Worm (Caenorhabditis elegans): ENCODE data around the gene F18C5.5.

Gene F18C5.5

ce11 chrII:6522622-6523254 lies 43.8 kb downstream of the F18C5.5 start:
- TF ChIP-seq pha-4 (GFP tag; IDR thresholded peaks at IDR 0.05), result no peak
- TF ChIP-seq pha-4 (tag; optimal IDR thresholded peaks at IDR 0.05), result no peak
- peak; percentile 29 for TF ChIP-seq nhr-28 (tag; optimal IDR thresholded peaks at IDR 0.05)
- no peak for TF ChIP-seq ztf-7 (tag; optimal IDR thresholded peaks at IDR 0.05)
- no peak for TF ChIP-seq Y5F2A.4 (GFP tag; optimal IDR thresholded peaks at IDR 0.05)
- TF ChIP-seq set-16 (GFP tag; IDR thresholded peaks at IDR 0.05), result no peak
- TF ChIP-seq dve-1 (tag; optimal IDR thresholded peaks at IDR 0.05; ENCODE audit: insufficient read depth), result peak; percentile 21
- TF ChIP-seq jun-1 (tag; optimal IDR thresholded peaks at IDR 0.05), result no peak
- no peak for TF ChIP-seq mep-1 (tag; optimal IDR thresholded peaks at IDR 0.05)
- no peak for TF ChIP-seq arid-1 (GFP tag; conservative IDR thresholded peaks at IDR 0.05)
- no peak for TF ChIP-seq daf-16 (GFP tag; optimal IDR thresholded peaks at IDR 0.05)
- TF ChIP-seq daf-16 (tag; optimal IDR thresholded peaks at IDR 0.05), result peak; percentile 32
- TF ChIP-seq nhr-6 (tag; optimal IDR thresholded peaks at IDR 0.05), result no peak
- no peak for TF ChIP-seq ces-1 (GFP tag; optimal IDR thresholded peaks at IDR 0.05)
- TF ChIP-seq mdl-1 (tag; optimal IDR thresholded peaks at IDR 0.05), result peak in 1 of 2 experiments; percentile 11
- TF ChIP-seq ceh-62 (tag; optimal IDR thresholded peaks at IDR 0.05), result no peak
- no peak for TF ChIP-seq dpl-1 (GFP tag; optimal IDR thresholded peaks at IDR 0.05)
- TF ChIP-seq mxl-2 (GFP tag; conservative IDR thresholded peaks at IDR 0.05), result no peak
- TF ChIP-seq sdz-12 (GFP tag; optimal IDR thresholded peaks at IDR 0.05), result no peak
- TF ChIP-seq F37D6.2 (tag; optimal IDR thresholded peaks at IDR 0.05), result no peak
- TF ChIP-seq skn-1 (tag; optimal IDR thresholded peaks at IDR 0.05), result no peak
- TF ChIP-seq mxl-3 (GFP tag; optimal IDR thresholded peaks at IDR 0.05), result peak; percentile 3
- TF ChIP-seq unc-62 (GFP tag; optimal IDR thresholded peaks at IDR 0.05 in 1 of 2), result peak in 1 of 2 experiments; percentile 88
- no peak for TF ChIP-seq unc-62 (tag; optimal IDR thresholded peaks at IDR 0.05)
- TF ChIP-seq unc-39 (tag; optimal IDR thresholded peaks at IDR 0.05), result no peak
- TF ChIP-seq fkh-10 (GFP tag; optimal IDR thresholded peaks at IDR 0.05), result no peak
- TF ChIP-seq lin-29 (GFP tag; IDR thresholded peaks at IDR 0.05), result no peak
- no peak for TF ChIP-seq mes-2 (tag; optimal IDR thresholded peaks at IDR 0.05; ENCODE audit: poor library complexity, severe bottlenecking)
- no peak for TF ChIP-seq php-3 (GFP tag; IDR thresholded peaks at IDR 0.05)
- no peak for TF ChIP-seq nhr-25 (tag; optimal IDR thresholded peaks at IDR 0.05; ENCODE audit: borderline replicate concordance, insufficient read depth)
- TF ChIP-seq hlh-11 (tag; optimal IDR thresholded peaks at IDR 0.05), result peak; percentile 28
- TF ChIP-seq lin-1 (GFP tag; IDR thresholded peaks at IDR 0.05), result no peak
- TF ChIP-seq spr-3 (GFP tag; optimal IDR thresholded peaks at IDR 0.05), result no peak
- no peak for TF ChIP-seq lin-38 (GFP tag; IDR thresholded peaks at IDR 0.05)
- TF ChIP-seq F44E2.7 (GFP tag; IDR thresholded peaks at IDR 0.05), result no peak
- no peak for TF ChIP-seq nhr-77 (tag; optimal IDR thresholded peaks at IDR 0.05)
- no peak for TF ChIP-seq madf-9 (GFP tag; conservative IDR thresholded peaks at IDR 0.05)
- no peak for TF ChIP-seq lsy-2 (tag; optimal IDR thresholded peaks at IDR 0.05)
- TF ChIP-seq daf-8 (GFP tag; IDR thresholded peaks at IDR 0.05), result no peak
- TF ChIP-seq lin-15B (tag; optimal IDR thresholded peaks at IDR 0.05), result no peak
- TF ChIP-seq aha-1 (tag), result peak; percentile 97
- TF ChIP-seq ztf-11 (tag; optimal IDR thresholded peaks at IDR 0.05), result no peak
- 0 out of 2 replicates have a peak, but pooled peaks have one; percentile 5 for TF ChIP-seq dmd-6 (GFP tag; IDR thresholded peaks at IDR 0.05)
- TF ChIP-seq zip-2 (tag; optimal IDR thresholded peaks at IDR 0.05), result no peak
- TF ChIP-seq D1046.2 (GFP tag; IDR thresholded peaks at IDR 0.05), result no peak
- no peak for TF ChIP-seq nhr-48 (tag; optimal IDR thresholded peaks at IDR 0.05)
- TF ChIP-seq nhr-11 (tag; optimal IDR thresholded peaks at IDR 0.05), result no peak
- TF ChIP-seq lin-13 (GFP tag; optimal IDR thresholded peaks at IDR 0.05), result no peak
- TF ChIP-seq ctbp-1 (GFP tag; IDR thresholded peaks at IDR 0.05), result no peak
- no peak for TF ChIP-seq ceh-32 (tag; optimal IDR thresholded peaks at IDR 0.05; ENCODE audit: poor library complexity)
- TF ChIP-seq attf-4 (tag; optimal IDR thresholded peaks at IDR 0.05), result no peak
